Fruit fly (Drosophila melanogaster) whole organism, embryonic: ENCODE measurements around the gene Ctu2.

Source experiments
- CG10147 ChIP-seq: fragments of 200-800 bp; sonication (Bioruptor generic); optimal IDR thresholded peaks from 2 replicates; lab custom pipeline; 2019; ENCODE audit warnings: missing biosample characterization, mild to moderate bottlenecking, missing genetic modification characterization, moderate library complexity
- CG12219 ChIP-seq: fragments of 200-800 bp; sonication (Bioruptor generic); optimal IDR thresholded peaks from 3 replicates; lab custom pipeline; 2018; ENCODE audit warnings: missing biosample characterization, mild to moderate bottlenecking, missing genetic modification characterization
- CG13287 ChIP-seq: fragments of 200-800 bp; sonication (Bioruptor generic); IDR thresholded peaks from 2 replicates; pipeline ENCODE4 v1.3.6; 2022; ENCODE audit warnings: missing biosample characterization, missing genetic modification characterization; ENCODE audit not compliant: partially characterized antibody
- CG14860 ChIP-seq: fragments of 200-800 bp; sonication (Bioruptor generic); IDR thresholded peaks from 3 replicates; pipeline ENCODE4 v1.3.6; 2022; ENCODE audit warnings: missing biosample characterization, missing genetic modification characterization; ENCODE audit not compliant: partially characterized antibody
- CG15514 ChIP-seq: fragments of 200-800 bp; sonication (Bioruptor generic); optimal IDR thresholded peaks from 3 replicates; lab custom pipeline; 2017; ENCODE audit warnings: missing biosample characterization, missing genetic modification characterization, mild to moderate bottlenecking, moderate library complexity, missing genetic modification reagents
- CG16813 ChIP-seq: fragments of 200-800 bp; sonication (Bioruptor generic); IDR thresholded peaks from 3 replicates; pipeline ENCODE4 v1.3.6; 2022; ENCODE audit warnings: missing biosample characterization, missing genetic modification characterization; ENCODE audit not compliant: partially characterized antibody
- CG17612 ChIP-seq: fragments of 200-800 bp; sonication (Bioruptor generic); IDR thresholded peaks from 2 replicates; pipeline ENCODE4 v1.3.6; 2022; ENCODE audit warnings: missing biosample characterization, missing genetic modification characterization
- CG18599 ChIP-seq: fragments of 200-800 bp; sonication (Bioruptor generic); optimal IDR thresholded peaks from 3 replicates; lab custom pipeline; 2017; ENCODE audit warnings: missing biosample characterization, missing genetic modification characterization, mild to moderate bottlenecking, moderate library complexity, missing genetic modification reagents
- CG2116 ChIP-seq: fragments of 200-800 bp; sonication (Bioruptor generic); optimal IDR thresholded peaks from 3 replicates; lab custom pipeline; 2018; ENCODE audit warnings: missing biosample characterization, mild to moderate bottlenecking, missing genetic modification characterization
- CG32767 ChIP-seq: fragments of 200-800 bp; sonication (Bioruptor generic); IDR thresholded peaks from 2 replicates; pipeline ENCODE4 v1.3.6; 2022; ENCODE audit warnings: missing biosample characterization, missing genetic modification characterization
- CG3281 ChIP-seq: fragments of 200-800 bp; sonication (Bioruptor generic); optimal IDR thresholded peaks from 3 replicates; lab custom pipeline; 2017; ENCODE audit warnings: missing biosample characterization, mild to moderate bottlenecking, missing genetic modification characterization
- CG34224 ChIP-seq: fragments of 200-800 bp; sonication (Bioruptor generic); IDR thresholded peaks from 3 replicates; pipeline ENCODE4 v1.3.6; 2022; ENCODE audit warnings: missing biosample characterization, missing genetic modification characterization; ENCODE audit not compliant: partially characterized antibody
- CG4730 ChIP-seq: fragments of 200-800 bp; sonication (Bioruptor generic); IDR thresholded peaks from 2 replicates; pipeline ENCODE4 v1.3.6; 2022; ENCODE audit warnings: missing biosample characterization, missing genetic modification characterization
- CG7928 ChIP-seq: fragments of 200-800 bp; sonication (Bioruptor generic); optimal IDR thresholded peaks from 2 replicates; lab custom pipeline; 2017; ENCODE audit warnings: missing biosample characterization, mild to moderate bottlenecking, missing genetic modification characterization
- CG7963 ChIP-seq: fragments of 200-800 bp; sonication (Bioruptor generic); IDR thresholded peaks from 3 replicates; pipeline ENCODE4 v1.3.6; 2022; ENCODE audit warnings: missing biosample characterization, missing genetic modification characterization; ENCODE audit not compliant: partially characterized antibody
- D19B ChIP-seq: fragments of 200-800 bp; sonication (Bioruptor generic); optimal IDR thresholded peaks from 2 replicates; lab custom pipeline; 2017; ENCODE audit warnings: missing biosample characterization, mild to moderate bottlenecking, missing genetic modification characterization
- Myb ChIP-seq: fragments of 200-800 bp; sonication (Bioruptor generic); optimal IDR thresholded peaks from 2 replicates; lab custom pipeline; 2016; ENCODE audit warnings: missing biosample characterization, missing genetic modification characterization
- Ssrp ChIP-seq: fragments of 200-800 bp; sonication (Bioruptor generic); optimal IDR thresholded peaks from 2 replicates; lab custom pipeline; 2018; ENCODE audit warnings: missing biosample characterization, mild to moderate bottlenecking, missing genetic modification characterization, moderate library complexity
- ato ChIP-seq: fragments of 200-800 bp; sonication (Bioruptor generic); IDR thresholded peaks from 2 replicates; pipeline ENCODE4 v1.3.6; 2022; ENCODE audit warnings: missing biosample characterization, missing genetic modification characterization; ENCODE audit not compliant: partially characterized antibody
- bbx ChIP-seq: fragments of 200-800 bp; sonication (Bioruptor generic); IDR thresholded peaks from 2 replicates; pipeline ENCODE4 v1.3.6; 2022; ENCODE audit warnings: missing biosample characterization, missing genetic modification characterization; ENCODE audit not compliant: partially characterized antibody
- btn ChIP-seq: fragments of 200-800 bp; sonication (Bioruptor generic); optimal IDR thresholded peaks from 2 replicates; lab custom pipeline; 2016; ENCODE audit warnings: missing biosample characterization, missing genetic modification characterization
- caup ChIP-seq: fragments of 200-800 bp; sonication (Bioruptor generic); optimal IDR thresholded peaks from 3 replicates; lab custom pipeline; 2017; ENCODE audit warnings: missing biosample characterization, mild to moderate bottlenecking, missing genetic modification characterization, moderate library complexity; ENCODE audit not compliant: severe bottlenecking
- crol ChIP-seq: fragments of 200-800 bp; sonication (Bioruptor generic); IDR thresholded peaks from 2 replicates; pipeline ENCODE4 v1.3.6; 2022; ENCODE audit warnings: missing biosample characterization, missing genetic modification characterization
- disco-r ChIP-seq: fragments of 200-800 bp; sonication (Bioruptor generic); optimal IDR thresholded peaks from 2 replicates; lab custom pipeline; 2016; ENCODE audit warnings: missing biosample characterization, missing genetic modification characterization
- ems ChIP-seq: fragments of 200-800 bp; sonication (Bioruptor generic); optimal IDR thresholded peaks from 3 replicates; lab custom pipeline; 2016; ENCODE audit warnings: missing biosample characterization, missing genetic modification characterization
- hbn ChIP-seq: fragments of 200-800 bp; sonication (Bioruptor generic); IDR thresholded peaks from 2 replicates; pipeline ENCODE4 v1.3.6; 2022; ENCODE audit warnings: missing biosample characterization, missing genetic modification characterization; ENCODE audit not compliant: partially characterized antibody
- kay ChIP-seq: fragments of 200-800 bp; sonication (Bioruptor generic); optimal IDR thresholded peaks from 2 replicates; lab custom pipeline; 2016; ENCODE audit warnings: missing biosample characterization, missing genetic modification characterization
- mld ChIP-seq: fragments of 200-800 bp; sonication (Bioruptor generic); IDR thresholded peaks from 3 replicates; pipeline ENCODE4 v1.3.6; 2022; ENCODE audit warnings: missing biosample characterization, missing genetic modification characterization; ENCODE audit not compliant: partially characterized antibody
- nerfin-2 ChIP-seq: fragments of 200-800 bp; sonication (Bioruptor generic); IDR thresholded peaks from 2 replicates; pipeline ENCODE4 v1.3.6; 2022; ENCODE audit warnings: missing biosample characterization, missing genetic modification characterization; ENCODE audit not compliant: partially characterized antibody
- nom ChIP-seq: fragments of 200-800 bp; sonication (Bioruptor generic); optimal IDR thresholded peaks from 2 replicates; lab custom pipeline; 2017; ENCODE audit warnings: missing biosample characterization, missing genetic modification characterization, mild to moderate bottlenecking, moderate library complexity, missing genetic modification reagents
- onecut ChIP-seq: fragments of 200-800 bp; sonication (Bioruptor generic); IDR thresholded peaks from 2 replicates; pipeline ENCODE4 v1.3.6; 2022; ENCODE audit warnings: missing biosample characterization, missing genetic modification characterization
- psq ChIP-seq: fragments of 200-800 bp; sonication (Bioruptor generic); optimal IDR thresholded peaks from 2 replicates; lab custom pipeline; 2017; ENCODE audit warnings: missing biosample characterization, missing genetic modification characterization
- sna ChIP-seq: fragments of 200-800 bp; sonication (Bioruptor generic); IDR thresholded peaks from 2 replicates; pipeline ENCODE4 v1.3.6; 2022; ENCODE audit warnings: missing biosample characterization, missing genetic modification characterization; ENCODE audit not compliant: partially characterized antibody
- stc ChIP-seq: fragments of 200-800 bp; sonication (Bioruptor generic); IDR thresholded peaks from 2 replicates; pipeline ENCODE4 v1.3.6; 2022; ENCODE audit warnings: missing biosample characterization, missing genetic modification characterization
- tna ChIP-seq: fragments of 200-800 bp; sonication (Bioruptor generic); IDR thresholded peaks from 2 replicates; pipeline ENCODE4 v1.3.6; 2022; ENCODE audit warnings: missing biosample characterization, missing genetic modification characterization; ENCODE audit not compliant: partially characterized antibody
- zen2 ChIP-seq: fragments of 200-800 bp; sonication (Bioruptor generic); IDR thresholded peaks from 3 replicates; pipeline ENCODE4 v1.3.6; 2022; ENCODE audit warnings: missing biosample characterization, missing genetic modification characterization; ENCODE audit not compliant: partially characterized antibody

Gene Ctu2

DNA sequence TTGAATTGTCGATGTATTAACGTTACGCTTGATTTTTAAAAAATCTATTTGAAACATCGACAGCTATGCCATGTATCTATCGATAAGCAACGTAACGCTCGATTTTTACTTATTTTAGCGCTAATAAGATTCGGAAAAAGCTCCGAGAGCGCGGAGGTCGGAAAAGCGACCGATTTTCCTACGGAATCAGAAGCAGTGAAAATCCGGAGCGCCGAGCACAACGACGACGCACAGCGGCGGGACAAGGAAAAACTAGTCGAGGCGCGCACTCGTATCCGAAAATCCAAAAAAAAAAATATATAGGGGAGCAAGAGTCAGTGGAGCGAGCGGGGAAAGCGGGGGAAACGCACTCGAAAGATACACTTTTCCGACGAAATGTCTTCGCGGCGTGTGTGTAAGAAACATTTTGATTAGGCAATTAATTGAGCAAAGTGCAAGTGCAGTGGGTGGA lies 25.6 kb upstream of the Ctu2 start, which contains the start of gene CG10132 (continued):
- peak; percentile 66 for TF ChIP-seq CG13287 (GFP tag; lab: Robert Waterston, UW)
- TF ChIP-seq CG2116 (GFP tag; lab: Kevin White, UChicago), result peak; percentile 21
- no peak for TF ChIP-seq nom (GFP tag; lab: Kevin White, UChicago)
- no peak for TF ChIP-seq Ssrp (tag; lab: Kevin White, UChicago)
- TF ChIP-seq psq (GFP tag; lab: Kevin White, UChicago), result no peak
- TF ChIP-seq crol (GFP tag; lab: Robert Waterston, UW), result peak; percentile 89
- TF ChIP-seq CG18599 (GFP tag; lab: Kevin White, UChicago), result peak; percentile 0
- TF ChIP-seq CG10147 (GFP tag; lab: Kevin White, UChicago), result no peak
- no peak for TF ChIP-seq CG7928 (GFP tag; lab: Kevin White, UChicago)
- TF ChIP-seq CG4730 (GFP tag; lab: Robert Waterston, UW), result no peak
- peak; percentile 53 for TF ChIP-seq ato (GFP tag; lab: Robert Waterston, UW)
- TF ChIP-seq CG14860, result 0 out of 3 replicates have a peak, but pooled peaks have one; percentile 58
- no peak for TF ChIP-seq CG17612 (GFP tag; lab: Robert Waterston, UW)
- peak; percentile 40 for TF ChIP-seq CG15514
- peak; percentile 70; the same call in 2 of the 3 replicates for TF ChIP-seq mld (GFP tag; lab: Robert Waterston, UW)
- TF ChIP-seq hbn (GFP tag; lab: Robert Waterston, UW), result 0 out of 2 replicates have a peak, but pooled peaks have one; percentile 29
- TF ChIP-seq tna (GFP tag; lab: Robert Waterston, UW), result peak; percentile 58; the same call in 1 of the 2 replicates
- peak; percentile 75 for TF ChIP-seq zen2 (GFP tag; lab: Robert Waterston, UW)
- peak; percentile 86 for TF ChIP-seq Myb (GFP tag; lab: Kevin White, UChicago)
- no peak for TF ChIP-seq ems (GFP tag; lab: Kevin White, UChicago)
- TF ChIP-seq CG32767 (GFP tag; lab: Robert Waterston, UW), result peak; percentile 72; the same call in 1 of the 2 replicates
- no peak for TF ChIP-seq kay (GFP tag; lab: Kevin White, UChicago)
- TF ChIP-seq CG12219 (GFP tag; lab: Kevin White, UChicago), result no peak
- TF ChIP-seq caup (GFP tag; lab: Kevin White, UChicago), result no peak
- TF ChIP-seq CG34224 (GFP tag; lab: Robert Waterston, UW), result peak; percentile 59; the same call in 2 of the 3 replicates
- TF ChIP-seq D19B (GFP tag; lab: Kevin White, UChicago), result no peak
- TF ChIP-seq sna (GFP tag; lab: Robert Waterston, UW), result peak; percentile 16; the same call in 1 of the 2 replicates
- 0 out of 2 replicates have a peak, but pooled peaks have one; percentile 6 for TF ChIP-seq onecut
- TF ChIP-seq bbx, result peak; percentile 53; the same call in 1 of the 2 replicates
- peak; percentile 57; the same call in 1 of the 3 replicates for TF ChIP-seq CG7963 (GFP tag; lab: Robert Waterston, UW)
- no peak for TF ChIP-seq CG3281 (GFP tag; lab: Kevin White, UChicago)
- TF ChIP-seq CG16813 (GFP tag; lab: Robert Waterston, UW), result peak; percentile 53; the same call in 2 of the 3 replicates
- TF ChIP-seq stc (GFP tag; lab: Robert Waterston, UW), result no peak
- TF ChIP-seq nerfin-2 (GFP tag; lab: Robert Waterston, UW), result peak; percentile 26; the same call in 1 of the 2 replicates
- no peak for TF ChIP-seq btn (GFP tag; lab: Kevin White, UChicago)
- no peak for TF ChIP-seq disco-r (GFP tag; lab: Kevin White, UChicago)
